Worm (Caenorhabditis elegans) whole organism, L4/young adult: ENCODE data around the gene cutl-15.

ENCODE experiments used
- dao-5 ChIP-seq: sonication (generic microtip); optimal IDR thresholded peaks from 2 replicates; lab custom pipeline; 2016; ENCODE audit warnings: missing genotype, missing genetic modification characterization, moderate library complexity, missing compliant biosample characterization
- him-1 ChIP-seq: sonication (generic microtip); optimal IDR thresholded peaks from 2 replicates; lab custom pipeline; 2016; ENCODE audit warnings: missing genotype, missing genetic modification reagents, missing genetic modification characterization, missing compliant biosample characterization

- TF ChIP-seq dao-5 = no peak
- TF ChIP-seq him-1 = peak; percentile 9
Observed at ce11 chrII:8962206-8962605, 14.7 kb upstream of the cutl-15 start.
